Fruit fly (Drosophila melanogaster): ENCODE measurements around the gene CG4928.

DNA sequence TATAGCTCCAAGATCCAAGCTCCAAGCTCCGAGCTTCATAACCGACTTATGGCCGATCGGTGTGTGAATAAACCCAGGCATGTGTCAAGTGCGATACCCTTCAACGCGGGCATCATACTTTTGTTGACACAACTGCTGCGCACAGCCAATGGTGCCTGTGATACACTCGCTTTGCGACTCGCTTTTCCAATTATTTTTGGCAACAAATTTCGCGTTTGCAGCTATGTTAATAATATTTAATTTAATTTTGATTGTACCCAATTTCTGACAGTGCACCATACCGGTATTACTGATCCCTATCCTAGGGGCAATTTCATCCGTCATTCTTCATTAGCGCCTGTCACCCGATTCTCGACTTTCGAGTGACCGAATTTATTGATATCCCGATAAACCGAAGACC lies 10.5 kb downstream of the CG4928 start:
- TF ChIP-seq pan (optimal IDR thresholded peaks at IDR 0.05): no peak
- no peak for TF ChIP-seq CG8478 (optimal IDR thresholded peaks at IDR 0.05)
- no peak for TF ChIP-seq EcR (GFP tag; optimal IDR thresholded peaks at IDR 0.05)
- TF ChIP-seq psq (optimal IDR thresholded peaks at IDR 0.05): no peak
- TF ChIP-seq usp (GFP tag; optimal IDR thresholded peaks at IDR 0.05): no peak
- TF ChIP-seq Dll (optimal IDR thresholded peaks at IDR 0.05): no peak

Data from whole organism.